Fruit fly (Drosophila melanogaster): ENCODE results near the gene yellow-h.
A peak's percentile ranks its signal among the peaks of the same experiment; 100 is the strongest.

Gene yellow-h

dm6 chr4:225824-226223, 1.9 kb upstream of the yellow-h start (continued):
- TF ChIP-seq C15 (GFP tag; IDR thresholded peaks at IDR 0.05) = no peak
- peak; percentile 94 for TF ChIP-seq CG2199 (GFP tag; IDR thresholded peaks at IDR 0.05)
- TF ChIP-seq CG10431 (GFP tag; optimal IDR thresholded peaks at IDR 0.05) = no peak
- peak; percentile 61 for TF ChIP-seq CG15479 (GFP tag; optimal IDR thresholded peaks at IDR 0.05)
- TF ChIP-seq vfl (GFP tag; optimal IDR thresholded peaks at IDR 0.05) = no peak
- TF ChIP-seq fru (optimal IDR thresholded peaks at IDR 0.05) = no peak
- no peak for TF ChIP-seq hbn (GFP tag; IDR thresholded peaks at IDR 0.05; ENCODE audit: partially characterized antibody)
- TF ChIP-seq Bdp1 (GFP tag; optimal IDR thresholded peaks at IDR 0.05) = no peak
- no peak for TF ChIP-seq CG12104 (GFP tag; optimal IDR thresholded peaks at IDR 0.05)
- TF ChIP-seq CG2678 (tag; optimal IDR thresholded peaks at IDR 0.05) = no peak
- no peak for TF ChIP-seq CG30431 (GFP tag; optimal IDR thresholded peaks at IDR 0.05)
- no peak for TF ChIP-seq ems (GFP tag; optimal IDR thresholded peaks at IDR 0.05)
- no peak for TF ChIP-seq CG5953 (GFP tag; IDR thresholded peaks at IDR 0.05)
- no peak for TF ChIP-seq slp2 (GFP tag; optimal IDR thresholded peaks at IDR 0.05)
- TF ChIP-seq CG6683 (GFP tag; optimal IDR thresholded peaks at IDR 0.05) = no peak
- no peak for TF ChIP-seq CG12942 (GFP tag; optimal IDR thresholded peaks at IDR 0.05)
- TF ChIP-seq da (GFP tag; optimal IDR thresholded peaks at IDR 0.05) = no peak
- TF ChIP-seq ssp (GFP tag; IDR thresholded peaks at IDR 0.05) = no peak
- no peak for TF ChIP-seq mam (GFP tag; optimal IDR thresholded peaks at IDR 0.05)
- TF ChIP-seq CG7928 (GFP tag; optimal IDR thresholded peaks at IDR 0.05) = no peak
- TF ChIP-seq HmgD (GFP tag; optimal IDR thresholded peaks at IDR 0.05) = no peak
- TF ChIP-seq ewg (GFP tag; optimal IDR thresholded peaks at IDR 0.05) = no peak
- no peak for TF ChIP-seq z (GFP tag; IDR thresholded peaks at IDR 0.05)
- peak; percentile 5 for TF ChIP-seq CG33213 (GFP tag; optimal IDR thresholded peaks at IDR 0.05)
- TF ChIP-seq Ets97D (GFP tag; optimal IDR thresholded peaks at IDR 0.05) = no peak
- TF ChIP-seq Poxn (GFP tag; IDR thresholded peaks at IDR 0.05) = no peak
- no peak for TF ChIP-seq pros (GFP tag; optimal IDR thresholded peaks at IDR 0.05)
- no peak for TF ChIP-seq H15 (GFP tag; IDR thresholded peaks at IDR 0.05)
- peak; percentile 49 for TF ChIP-seq Sox100B (GFP tag; optimal IDR thresholded peaks at IDR 0.05)
- no peak for TF ChIP-seq Dek (tag; optimal IDR thresholded peaks at IDR 0.05)
- TF ChIP-seq chinmo (GFP tag; IDR thresholded peaks at IDR 0.05; ENCODE audit: partially characterized antibody) = no peak
- no peak for TF ChIP-seq crp (GFP tag; optimal IDR thresholded peaks at IDR 0.05)
- peak; percentile 75 for TF ChIP-seq CG33557 (GFP tag; optimal IDR thresholded peaks at IDR 0.05)
- no peak for TF ChIP-seq Blimp-1 (GFP tag; optimal IDR thresholded peaks at IDR 0.05)
- TF ChIP-seq her (GFP tag; optimal IDR thresholded peaks at IDR 0.05) = no peak
- no peak for TF ChIP-seq crol (GFP tag; IDR thresholded peaks at IDR 0.05)
- TF ChIP-seq CG5245 (GFP tag; optimal IDR thresholded peaks at IDR 0.05) = no peak
- TF ChIP-seq CG12659 (GFP tag; optimal IDR thresholded peaks at IDR 0.05) = peak; percentile 47
- no peak for TF ChIP-seq CG1602 (GFP tag; optimal IDR thresholded peaks at IDR 0.05)
- TF ChIP-seq CG34422 (GFP tag; IDR thresholded peaks at IDR 0.05) = no peak
- peak; percentile 53 for TF ChIP-seq CG4328 (GFP tag; optimal IDR thresholded peaks at IDR 0.05)
- no peak for TF ChIP-seq Deaf1 (tag; optimal IDR thresholded peaks at IDR 0.05)
- no peak for TF ChIP-seq Lim3 (GFP tag; IDR thresholded peaks at IDR 0.05)
- TF ChIP-seq danr (GFP tag; IDR thresholded peaks at IDR 0.05) = no peak
- TF ChIP-seq Ets65A (GFP tag) = no peak
- TF ChIP-seq CG17359 (tag; optimal IDR thresholded peaks at IDR 0.05) = no peak
- TF ChIP-seq Fer2 (tag; optimal IDR thresholded peaks at IDR 0.05) = no peak
- TF ChIP-seq Hey (tag; optimal IDR thresholded peaks at IDR 0.05) = no peak
- TF ChIP-seq CG3065 (GFP tag; optimal IDR thresholded peaks at IDR 0.05) = no peak
- TF ChIP-seq pzg (GFP tag; optimal IDR thresholded peaks at IDR 0.05) = no peak
- no peak for TF ChIP-seq scrt (GFP tag; optimal IDR thresholded peaks at IDR 0.05)
- TF ChIP-seq CG6689 (GFP tag; IDR thresholded peaks at IDR 0.05) = no peak
- peak; percentile 65 for TF ChIP-seq nau (GFP tag; optimal IDR thresholded peaks at IDR 0.05)

Data from whole organism, embryonic.